Worm (Caenorhabditis elegans): Measurements from ENCODE around the gene T01C1.4.

ce11 chrX:10666871-10667270, 50.0 kb downstream of the T01C1.4 start:
- TF ChIP-seq med-1 (GFP tag; optimal IDR thresholded peaks at IDR 0.05; ENCODE audit: insufficient read depth) (no peak), ref-1 (GFP tag; conservative IDR thresholded peaks at IDR 0.05) (no peak), flt-1 (GFP tag; IDR thresholded peaks at IDR 0.05) (no peak), ztf-23 (GFP tag; IDR thresholded peaks at IDR 0.05) (no peak), cog-1 (tag; optimal IDR thresholded peaks at IDR 0.05) (no peak), klf-2 (GFP tag; conservative IDR thresholded peaks at IDR 0.05) (no peak), T22C8.4 (GFP tag; IDR thresholded peaks at IDR 0.05) (no peak), ztf-29 (GFP tag; IDR thresholded peaks at IDR 0.05) (no peak), tab-1 (GFP tag; IDR thresholded peaks at IDR 0.05) (no peak)
